Fruit fly (Drosophila melanogaster) whole organism, embryonic: ENCODE results near the gene sti.

Experiments
- CG10267 ChIP-seq: fragments of 200-800 bp; sonication (Bioruptor generic); optimal IDR thresholded peaks from 2 replicates; lab custom pipeline; 2018; ENCODE audit warnings: missing biosample characterization, mild to moderate bottlenecking, missing genetic modification characterization, moderate library complexity
- CG12104 ChIP-seq: fragments of 200-800 bp; sonication (Bioruptor generic); optimal IDR thresholded peaks from 3 replicates; lab custom pipeline; 2016; ENCODE audit warnings: missing biosample characterization, missing genetic modification characterization
- CG12744 ChIP-seq: fragments of 200-800 bp; sonication (Bioruptor generic); optimal IDR thresholded peaks from 2 replicates; lab custom pipeline; 2016; ENCODE audit warnings: missing biosample characterization, missing genetic modification characterization
- CG13296 ChIP-seq: fragments of 200-800 bp; sonication (Bioruptor generic); optimal IDR thresholded peaks from 3 replicates; lab custom pipeline; 2018; ENCODE audit warnings: missing biosample characterization, mild to moderate bottlenecking, missing genetic modification characterization
- CG14860 ChIP-seq: fragments of 200-800 bp; sonication (Bioruptor generic); IDR thresholded peaks from 3 replicates; pipeline ENCODE4 v1.3.6; 2022; ENCODE audit warnings: missing biosample characterization, missing genetic modification characterization; ENCODE audit not compliant: partially characterized antibody
- CG15269 ChIP-seq: fragments of 200-800 bp; sonication (Bioruptor generic); optimal IDR thresholded peaks from 2 replicates; lab custom pipeline; 2018; ENCODE audit warnings: missing biosample characterization, mild to moderate bottlenecking, missing genetic modification characterization, moderate library complexity
- CG16813 ChIP-seq: fragments of 200-800 bp; sonication (Bioruptor generic); IDR thresholded peaks from 3 replicates; pipeline ENCODE4 v1.3.6; 2022; ENCODE audit warnings: missing biosample characterization, missing genetic modification characterization; ENCODE audit not compliant: partially characterized antibody
- CG17385 ChIP-seq: fragments of 200-800 bp; sonication (Bioruptor generic); optimal IDR thresholded peaks from 3 replicates; lab custom pipeline; 2018; ENCODE audit warnings: missing biosample characterization, mild to moderate bottlenecking, missing genetic modification characterization
- CG1792 ChIP-seq: fragments of 200-800 bp; sonication (Bioruptor generic); optimal IDR thresholded peaks from 2 replicates; lab custom pipeline; 2016; ENCODE audit warnings: missing biosample characterization, missing genetic modification characterization
- CG18262 ChIP-seq: fragments of 200-800 bp; optimal IDR thresholded peaks from 3 replicates; lab custom pipeline; 2019; ENCODE audit warnings: missing biosample characterization, mild to moderate bottlenecking, missing genetic modification characterization, moderate library complexity
- CG2889 ChIP-seq: fragments of 200-800 bp; sonication (Bioruptor generic); IDR thresholded peaks from 3 replicates; pipeline ENCODE4 v1.3.6; 2022; ENCODE audit warnings: missing biosample characterization, missing genetic modification characterization
- CG32772 ChIP-seq: fragments of 200-800 bp; sonication (Bioruptor generic); IDR thresholded peaks from 2 replicates; pipeline ENCODE4 v1.3.6; 2022; ENCODE audit warnings: missing biosample characterization, missing genetic modification characterization
- CG3281 ChIP-seq: fragments of 200-800 bp; sonication (Bioruptor generic); optimal IDR thresholded peaks from 3 replicates; lab custom pipeline; 2017; ENCODE audit warnings: missing biosample characterization, mild to moderate bottlenecking, missing genetic modification characterization
- CG34376 ChIP-seq: fragments of 200-800 bp; sonication (Bioruptor generic); optimal IDR thresholded peaks from 2 replicates; lab custom pipeline; 2018; ENCODE audit warnings: missing biosample characterization, mild to moderate bottlenecking, missing genetic modification characterization
- CG4328 ChIP-seq: fragments of 200-800 bp; sonication (Bioruptor generic); optimal IDR thresholded peaks from 3 replicates; lab custom pipeline; 2017; ENCODE audit warnings: missing biosample characterization, missing genetic modification reagents, missing genetic modification characterization
- CG6689 ChIP-seq: fragments of 200-800 bp; sonication (Bioruptor generic); IDR thresholded peaks from 2 replicates; pipeline ENCODE4 v1.3.6; 2022; ENCODE audit warnings: missing biosample characterization, missing genetic modification characterization
- CG6791 ChIP-seq: fragments of 200-800 bp; sonication (Bioruptor generic); IDR thresholded peaks from 3 replicates; pipeline ENCODE4 v1.3.6; 2022; ENCODE audit warnings: missing biosample characterization, missing genetic modification characterization; ENCODE audit not compliant: partially characterized antibody
- CG7963 ChIP-seq: fragments of 200-800 bp; sonication (Bioruptor generic); IDR thresholded peaks from 3 replicates; pipeline ENCODE4 v1.3.6; 2022; ENCODE audit warnings: missing biosample characterization, missing genetic modification characterization; ENCODE audit not compliant: partially characterized antibody
- CHES-1-like ChIP-seq: fragments of 200-800 bp; sonication (Bioruptor generic); optimal IDR thresholded peaks from 2 replicates; lab custom pipeline; 2016; ENCODE audit warnings: missing biosample characterization, missing genetic modification characterization
- CTCF ChIP-seq: fragments of 200-800 bp; sonication (Bioruptor generic); optimal IDR thresholded peaks from 2 replicates; lab custom pipeline; 2017; ENCODE audit warnings: missing biosample characterization, mild to moderate bottlenecking, missing genetic modification characterization, moderate library complexity
- D19B ChIP-seq: fragments of 200-800 bp; sonication (Bioruptor generic); optimal IDR thresholded peaks from 2 replicates; lab custom pipeline; 2017; ENCODE audit warnings: missing biosample characterization, mild to moderate bottlenecking, missing genetic modification characterization
- Deaf1 ChIP-seq: fragments of 200-800 bp; optimal IDR thresholded peaks from 3 replicates; lab custom pipeline; 2019; ENCODE audit warnings: missing biosample characterization, mild to moderate bottlenecking, missing genetic modification characterization, moderate library complexity
- Doc3 ChIP-seq: fragments of 200-800 bp; sonication (Bioruptor generic); IDR thresholded peaks from 3 replicates; pipeline ENCODE4 v1.3.6; 2022; ENCODE audit warnings: missing biosample characterization, missing genetic modification characterization; ENCODE audit not compliant: partially characterized antibody
- H15 ChIP-seq: fragments of 200-800 bp; sonication (Bioruptor generic); IDR thresholded peaks from 3 replicates; pipeline ENCODE4 v1.3.6; 2022; ENCODE audit warnings: missing biosample characterization, missing genetic modification characterization
- HLH4C ChIP-seq: fragments of 200-800 bp; sonication (Bioruptor generic); IDR thresholded peaks from 3 replicates; pipeline ENCODE4 v1.3.6; 2022; ENCODE audit warnings: missing biosample characterization, missing genetic modification characterization; ENCODE audit not compliant: partially characterized antibody
- MESR4 ChIP-seq: fragments of 200-800 bp; sonication (Bioruptor generic); optimal IDR thresholded peaks from 2 replicates; lab custom pipeline; 2018; ENCODE audit warnings: missing biosample characterization, mild to moderate bottlenecking, missing genetic modification characterization, moderate library complexity
- Opbp ChIP-seq: fragments of 200-800 bp; sonication (Bioruptor generic); IDR thresholded peaks from 3 replicates; pipeline ENCODE4 v1.3.6; 2022; ENCODE audit warnings: missing biosample characterization, missing genetic modification characterization; ENCODE audit not compliant: partially characterized antibody
- Ptx1 ChIP-seq: fragments of 200-800 bp; sonication (Bioruptor generic); IDR thresholded peaks from 2 replicates; pipeline ENCODE4 v1.3.6; 2022; ENCODE audit warnings: missing biosample characterization, missing genetic modification characterization
- Scr ChIP-seq: fragments of 200-800 bp; sonication (Bioruptor generic); IDR thresholded peaks from 2 replicates; pipeline ENCODE4 v1.3.6; 2022; ENCODE audit warnings: missing biosample characterization, missing genetic modification characterization; ENCODE audit not compliant: partially characterized antibody
- Sox102F ChIP-seq: fragments of 200-800 bp; sonication (Bioruptor generic); optimal IDR thresholded peaks from 2 replicates; lab custom pipeline; 2018; ENCODE audit warnings: missing biosample characterization, mild to moderate bottlenecking, missing genetic modification characterization, moderate library complexity
- Sry-β ChIP-seq: fragments of 200-800 bp; sonication (Bioruptor generic); optimal IDR thresholded peaks from 2 replicates; lab custom pipeline; 2018; ENCODE audit warnings: missing biosample characterization, mild to moderate bottlenecking, missing genetic modification characterization, moderate library complexity
- Stat92E ChIP-seq, 3 experiments: fragments of >200 bp in 2 of 3; fragments of 200-800 bp in 1 of 3; sonication (Bioruptor generic) in 1 of 3; optimal IDR thresholded peaks; 2 replicates each; lab custom pipeline; 2017 to 2019; ENCODE audit warnings: missing biosample characterization in 3 of 3, missing genetic modification characterization in 3 of 3, mild to moderate bottlenecking in 1 of 3, moderate library complexity in 1 of 3
- Trl ChIP-seq, 3 experiments: fragments of >200 bp in 2 of 3; fragments of 200-800 bp in 1 of 3; sonication (Bioruptor generic) in 1 of 3; optimal IDR thresholded peaks; 2 replicates in 1 of 3; 3 replicates in 2 of 3; lab custom pipeline; 2016 to 2017; ENCODE audit warnings: missing biosample characterization in 1 of 3, missing genetic modification characterization in 1 of 3
- Vsx1 ChIP-seq: fragments of 200-800 bp; sonication (Bioruptor generic); optimal IDR thresholded peaks from 2 replicates; lab custom pipeline; 2017; ENCODE audit warnings: missing biosample characterization, mild to moderate bottlenecking, missing genetic modification characterization, missing genetic modification reagents
- Xrp1 ChIP-seq: fragments of 200-800 bp; sonication (Bioruptor generic); IDR thresholded peaks from 2 replicates; pipeline ENCODE4 v1.3.6; 2022; ENCODE audit warnings: missing biosample characterization, missing genetic modification characterization
- chif ChIP-seq, 2 experiments: fragments of 200-800 bp; sonication (Bioruptor generic); optimal IDR thresholded peaks; 3 replicates each; lab custom pipeline; 2016; ENCODE audit warnings: missing biosample characterization in 2 of 2, missing genetic modification characterization in 2 of 2
- ci ChIP-seq: fragments of 200-800 bp; sonication (Bioruptor generic); IDR thresholded peaks from 3 replicates; pipeline ENCODE4 v1.3.6; 2022; ENCODE audit warnings: missing biosample characterization, missing genetic modification characterization
- gcm2 ChIP-seq: fragments of 200-800 bp; sonication (Bioruptor generic); optimal IDR thresholded peaks from 2 replicates; lab custom pipeline; 2016; ENCODE audit warnings: missing biosample characterization, missing genetic modification characterization
- gfzf ChIP-seq: fragments of 200-800 bp; sonication (Bioruptor generic); optimal IDR thresholded peaks from 2 replicates; lab custom pipeline; 2016; ENCODE audit warnings: missing biosample characterization, mild to moderate bottlenecking, missing genetic modification characterization, moderate library complexity
- ham ChIP-seq: fragments of 200-800 bp; sonication (Bioruptor generic); IDR thresholded peaks from 2 replicates; pipeline ENCODE4 v1.3.6; 2022; ENCODE audit warnings: missing biosample characterization, missing genetic modification characterization
- nerfin-2 ChIP-seq: fragments of 200-800 bp; sonication (Bioruptor generic); IDR thresholded peaks from 2 replicates; pipeline ENCODE4 v1.3.6; 2022; ENCODE audit warnings: missing biosample characterization, missing genetic modification characterization; ENCODE audit not compliant: partially characterized antibody
- rib ChIP-seq: fragments of 200-800 bp; sonication (Bioruptor generic); IDR thresholded peaks from 2 replicates; pipeline ENCODE4 v1.3.6; 2022; ENCODE audit warnings: missing biosample characterization, missing genetic modification characterization
- seq ChIP-seq: fragments of 200-800 bp; sonication (Bioruptor generic); IDR thresholded peaks from 2 replicates; pipeline ENCODE4 v1.3.6; 2022; ENCODE audit warnings: missing biosample characterization, missing genetic modification characterization
- sna ChIP-seq: fragments of 200-800 bp; sonication (Bioruptor generic); IDR thresholded peaks from 2 replicates; pipeline ENCODE4 v1.3.6; 2022; ENCODE audit warnings: missing biosample characterization, missing genetic modification characterization; ENCODE audit not compliant: partially characterized antibody
- vnd ChIP-seq: fragments of 200-800 bp; sonication (Bioruptor generic); IDR thresholded peaks from 3 replicates; pipeline ENCODE4 v1.3.6; 2022; ENCODE audit warnings: missing biosample characterization, missing genetic modification characterization; ENCODE audit not compliant: partially characterized antibody

The sti gene

DNA sequence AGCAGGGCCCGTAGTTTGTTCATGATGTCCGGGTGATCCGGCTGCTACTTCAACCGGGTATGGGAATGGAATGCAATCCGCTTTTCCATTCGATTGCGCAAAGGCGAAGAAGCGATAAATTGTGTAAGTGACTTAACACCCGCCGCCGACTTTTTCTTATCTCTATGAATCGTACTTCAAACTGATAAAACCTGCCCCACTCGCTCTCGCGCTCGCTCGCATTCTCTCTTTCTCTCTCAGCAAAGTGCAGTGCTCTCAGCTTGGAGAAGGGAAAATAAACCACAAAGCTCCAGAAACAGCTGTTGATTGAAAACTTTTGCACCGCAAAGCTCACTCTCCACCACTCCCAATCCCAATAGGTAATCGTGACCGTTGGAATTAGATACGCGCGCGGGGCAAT lies 24.7 kb downstream of the sti start (continued):
- TF ChIP-seq CG4328 (GFP tag; lab: Kevin White, UChicago), result no peak
- no peak for TF ChIP-seq CG10267 (tag; lab: Kevin White, UChicago)
- peak; percentile 2 for TF ChIP-seq CG17385
- TF ChIP-seq CG34376 (GFP tag; lab: Kevin White, UChicago), result peak; percentile 25
- no peak for TF ChIP-seq H15 (GFP tag; lab: Robert Waterston, UW)
- no peak for TF ChIP-seq CG32772 (GFP tag; lab: Robert Waterston, UW)
- TF ChIP-seq ci (GFP tag; lab: Robert Waterston, UW), result 0 out of 3 replicates have a peak, but pooled peaks have one; percentile 37
- TF ChIP-seq Trl (optimal IDR thresholded peaks at IDR 0.05; lab: Kevin White, UChicago), result peak; percentile 91 to 92
- TF ChIP-seq Trl (GFP tag; optimal IDR thresholded peaks at IDR 0.05; lab: Kevin White, UChicago), result no peak

DNA sequence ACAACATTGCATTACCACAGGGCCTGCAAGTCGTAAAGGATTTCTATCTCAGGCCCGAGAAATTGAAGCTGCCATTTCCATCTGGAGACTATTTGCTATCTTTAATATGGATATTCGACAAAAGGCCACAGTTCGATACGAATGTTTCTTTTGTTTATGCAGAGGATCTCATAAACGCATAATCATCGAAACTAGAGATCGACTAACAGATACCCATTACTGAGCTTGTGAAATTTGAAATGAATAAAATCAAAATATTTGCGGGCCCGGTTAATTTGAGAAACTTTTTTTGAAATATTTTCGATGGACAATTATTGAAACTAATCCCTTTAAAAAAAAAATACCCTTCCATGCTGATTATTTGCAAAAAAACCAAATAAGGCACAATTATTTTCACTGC lies 28.4 kb downstream of the sti start:
- TF ChIP-seq nerfin-2, result peak; percentile 54
- TF ChIP-seq CHES-1-like (GFP tag; lab: Kevin White, UChicago), result no peak
- TF ChIP-seq CG17385, result no peak
- no peak for TF ChIP-seq CG3281 (GFP tag; lab: Kevin White, UChicago)
- no peak for TF ChIP-seq rib (GFP tag; lab: Robert Waterston, UW)
- peak; percentile 65; the same call in 2 of the 3 replicates for TF ChIP-seq CG14860
- TF ChIP-seq CG12104 (GFP tag; lab: Kevin White, UChicago), result no peak
- peak; percentile 47; the same call in 1 of the 3 replicates for TF ChIP-seq CG16813 (GFP tag; lab: Robert Waterston, UW)
- TF ChIP-seq sna (GFP tag; lab: Robert Waterston, UW), result 0 out of 2 replicates have a peak, but pooled peaks have one; percentile 28
- TF ChIP-seq vnd (GFP tag; lab: Robert Waterston, UW), result peak; percentile 47; the same call in 1 of the 3 replicates
- no peak for TF ChIP-seq D19B (GFP tag; lab: Kevin White, UChicago)
- TF ChIP-seq HLH4C (GFP tag; lab: Robert Waterston, UW), result peak; percentile 58
- TF ChIP-seq Sry-β, result no peak
- TF ChIP-seq CG7963 (GFP tag; lab: Robert Waterston, UW), result 0 out of 3 replicates have a peak, but pooled peaks have one; percentile 33
- TF ChIP-seq CTCF (GFP tag; lab: Kevin White, UChicago), result no peak
- no peak for TF ChIP-seq CG12744 (GFP tag; lab: Kevin White, UChicago)
- no peak for TF ChIP-seq MESR4 (GFP tag; lab: Kevin White, UChicago)
- TF ChIP-seq Scr (GFP tag; lab: Robert Waterston, UW), result 0 out of 2 replicates have a peak, but pooled peaks have one; percentile 25
- TF ChIP-seq CG15269, result no peak

DNA sequence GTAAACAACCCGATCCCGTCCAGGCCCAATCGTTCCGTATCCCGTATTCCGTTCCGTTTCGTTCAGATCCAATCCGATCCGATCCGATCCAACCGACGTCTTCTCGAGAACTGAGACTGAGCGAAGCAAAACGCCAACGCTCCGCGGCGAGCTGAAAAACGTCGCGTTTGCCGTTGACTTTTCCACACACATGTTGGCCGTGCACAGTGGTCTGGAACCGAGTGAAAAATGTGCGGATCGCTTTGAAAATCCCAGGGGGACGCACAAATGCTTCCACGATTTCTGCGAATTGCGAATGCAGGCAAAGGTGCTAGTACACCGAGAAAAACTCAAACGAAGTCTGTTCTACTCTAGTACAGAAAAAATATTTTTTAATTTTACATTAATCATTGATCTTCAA lies 29.7 kb downstream of the sti start, which contains the start of gene CG10663:
Gene CG10663, minus strand, starts transcription at position 88 of the 400 bp plus-strand sequence.
- TF ChIP-seq Opbp (GFP tag; lab: Robert Waterston, UW) (0 out of 3 replicates have a peak, but pooled peaks have one; percentile 24), CG18262 (tag; lab: Kevin White, UChicago) (no peak), ham (no peak), CG1792 (GFP tag; lab: Kevin White, UChicago) (no peak), CG2889 (GFP tag; lab: Robert Waterston, UW) (no peak), CG6689 (GFP tag; lab: Robert Waterston, UW) (peak; percentile 14; the same call in 1 of the 2 replicates), gfzf (GFP tag; lab: Kevin White, UChicago) (no peak), seq (GFP tag; lab: Robert Waterston, UW) (0 out of 2 replicates have a peak, but pooled peaks have one; percentile 17), chif (GFP tag; optimal IDR thresholded peaks at IDR 0.05; lab: Kevin White, UChicago) (peak in 1 of 2 experiments; percentile 13), Sox102F (no peak), CG6791 (peak; percentile 68; the same call in 2 of the 3 replicates), Vsx1 (GFP tag; lab: Kevin White, UChicago) (no peak), Ptx1 (no peak), Doc3 (GFP tag; lab: Robert Waterston, UW) (0 out of 3 replicates have a peak, but pooled peaks have one; percentile 33), Deaf1 (peak; percentile 81), Xrp1 (GFP tag; lab: Robert Waterston, UW) (0 out of 2 replicates have a peak, but pooled peaks have one; percentile 22), gcm2 (no peak), CG7963 (GFP tag; lab: Robert Waterston, UW) (peak; percentile 53; the same call in 2 of the 3 replicates), Stat92E (GFP tag; optimal IDR thresholded peaks at IDR 0.05; lab: Kevin White, UChicago) (peak in 1 of 3 experiments; percentile 32), CG14860 (peak; percentile 45; the same call in 2 of the 3 replicates), CG13296 (no peak), Sry-β (no peak)
